Worm (Caenorhabditis elegans): Measurements from ENCODE around the gene rps-24.

Gene rps-24

ce11 chrIV:375915-376314, 9.8 kb upstream of the rps-24 start, which contains the start of gene fln-1:
TSS of gene fln-1 (minus strand) at chrIV:376015.
- TF ChIP-seq pha-4 (tag; optimal IDR thresholded peaks at IDR 0.05) (no peak), nhr-76 (tag; optimal IDR thresholded peaks at IDR 0.05) (no peak), egl-27 (tag; optimal IDR thresholded peaks at IDR 0.05) (no peak), nhr-77 (tag; optimal IDR thresholded peaks at IDR 0.05) (no peak), pqm-1 (tag; optimal IDR thresholded peaks at IDR 0.05) (no peak)

ce11 chrIV:377791-378190, 7.9 kb upstream of the rps-24 start:
- peak; percentile 51 for TF ChIP-seq nhr-25 (tag; optimal IDR thresholded peaks at IDR 0.05)
- TF ChIP-seq nhr-12 (tag; optimal IDR thresholded peaks at IDR 0.05) = no peak
- TF ChIP-seq skn-1 (tag; optimal IDR thresholded peaks at IDR 0.05) = no peak
- TF ChIP-seq R02D3.7 (tag; optimal IDR thresholded peaks at IDR 0.05) = no peak

ce11 chrIV:378367-378766, 7.3 kb upstream of the rps-24 start:
- TF ChIP-seq pqm-1 (tag; optimal IDR thresholded peaks at IDR 0.05) (peak; percentile 18), fos-1 (tag; optimal IDR thresholded peaks at IDR 0.05) (no peak), pha-4 (tag; optimal IDR thresholded peaks at IDR 0.05) (peak; percentile 9), egl-5 (tag; optimal IDR thresholded peaks at IDR 0.05) (peak; percentile 17), elt-2 (tag; optimal IDR thresholded peaks at IDR 0.05) (peak; percentile 43)

- no peak for TF ChIP-seq egl-27 (tag; optimal IDR thresholded peaks at IDR 0.05)
- TF ChIP-seq ama-1 (optimal IDR thresholded peaks at IDR 0.05) = no peak
- TF ChIP-seq nhr-237 (tag; optimal IDR thresholded peaks at IDR 0.05) = no peak
- no peak for TF ChIP-seq egl-5 (tag; optimal IDR thresholded peaks at IDR 0.05)
- TF ChIP-seq mdl-1 (tag; optimal IDR thresholded peaks at IDR 0.05) = no peak
- TF ChIP-seq R02D3.7 (tag; optimal IDR thresholded peaks at IDR 0.05) = no peak
- no peak for TF ChIP-seq unc-62 (GFP tag; optimal IDR thresholded peaks at IDR 0.05)
- no peak for TF ChIP-seq nhr-77 (tag; optimal IDR thresholded peaks at IDR 0.05)
These were observed 6.8 kb upstream of the rps-24 start for ce11 chrIV:378838-379237.

- TF ChIP-seq pqm-1 (tag; optimal IDR thresholded peaks at IDR 0.05) (no peak), egl-5 (tag; optimal IDR thresholded peaks at IDR 0.05) (no peak), lin-39 (tag; optimal IDR thresholded peaks at IDR 0.05) (no peak), nhr-77 (tag; optimal IDR thresholded peaks at IDR 0.05) (no peak), R02D3.7 (tag; optimal IDR thresholded peaks at IDR 0.05) (no peak), elt-2 (tag; optimal IDR thresholded peaks at IDR 0.05) (no peak)
These were observed 6.1 kb upstream of the rps-24 start for ce11 chrIV:379605-380004.

ce11 chrIV:383135-383731, 2.5 kb upstream of the rps-24 start, which contains the start of gene spl-1:
TSS of gene spl-1 (minus strand) at chrIV:383185.
- TF ChIP-seq mdl-1 (tag; optimal IDR thresholded peaks at IDR 0.05) (no peak), pha-4 (tag; optimal IDR thresholded peaks at IDR 0.05) (peak; percentile 65), egl-27 (tag; optimal IDR thresholded peaks at IDR 0.05) (no peak), nhr-28 (tag; optimal IDR thresholded peaks at IDR 0.05) (no peak), skn-1 (tag; optimal IDR thresholded peaks at IDR 0.05) (no peak), ceh-9 (tag; optimal IDR thresholded peaks at IDR 0.05) (no peak), pqm-1 (tag; optimal IDR thresholded peaks at IDR 0.05) (peak; percentile 85), lin-39 (tag; optimal IDR thresholded peaks at IDR 0.05) (no peak), elt-2 (tag; optimal IDR thresholded peaks at IDR 0.05) (peak; percentile 79), unc-39 (tag; optimal IDR thresholded peaks at IDR 0.05) (no peak), ztf-4 (tag; optimal IDR thresholded peaks at IDR 0.05) (no peak), elt-1 (tag; optimal IDR thresholded peaks at IDR 0.05) (no peak), nhr-12 (tag; optimal IDR thresholded peaks at IDR 0.05) (no peak), nhr-77 (tag; optimal IDR thresholded peaks at IDR 0.05) (no peak), ama-1 (optimal IDR thresholded peaks at IDR 0.05) (no peak), nhr-25 (tag; optimal IDR thresholded peaks at IDR 0.05) (no peak), ceh-28 (tag; optimal IDR thresholded peaks at IDR 0.05) (no peak), egl-5 (tag; optimal IDR thresholded peaks at IDR 0.05) (no peak)

ce11 chrIV:386576-386975, 889 bp downstream of the rps-24 start, which contains the start of gene T07A9.14:
TSS of gene T07A9.14 (plus strand) at chrIV:386699.
- TF ChIP-seq snpc-4 (tag; optimal IDR thresholded peaks at IDR 0.05) (no peak), ZK546.5 (tag; optimal IDR thresholded peaks at IDR 0.05) (no peak), pha-4 (tag; optimal IDR thresholded peaks at IDR 0.05) (no peak), nhr-11 (tag; optimal IDR thresholded peaks at IDR 0.05) (no peak), nfya-1 (tag; optimal IDR thresholded peaks at IDR 0.05; ENCODE audit: insufficient read depth) (no peak), nhr-25 (tag; optimal IDR thresholded peaks at IDR 0.05) (no peak), elt-2 (tag; optimal IDR thresholded peaks at IDR 0.05) (no peak), ztf-4 (tag; optimal IDR thresholded peaks at IDR 0.05) (no peak), zag-1 (tag; optimal IDR thresholded peaks at IDR 0.05) (no peak), unc-39 (tag; optimal IDR thresholded peaks at IDR 0.05) (no peak), elt-3 (tag; optimal IDR thresholded peaks at IDR 0.05) (no peak), fkh-10 (GFP tag; optimal IDR thresholded peaks at IDR 0.05) (no peak), egl-5 (tag; optimal IDR thresholded peaks at IDR 0.05) (no peak), nhr-28 (tag; optimal IDR thresholded peaks at IDR 0.05) (no peak), lsy-12 (tag; optimal IDR thresholded peaks at IDR 0.05) (no peak), tbx-2 (tag; optimal IDR thresholded peaks at IDR 0.05) (no peak), daf-12 (tag; optimal IDR thresholded peaks at IDR 0.05) (no peak), sea-2 (GFP tag; optimal IDR thresholded peaks at IDR 0.05) (no peak), ztf-11 (tag; optimal IDR thresholded peaks at IDR 0.05) (no peak)
